Worm (Caenorhabditis elegans) whole organism, mixed stage, embryonic: ENCODE measurements around the gene rei-2.

Experiments used
- M03D4.4 ChIP-seq: sonication (generic microtip); optimal IDR thresholded peaks from 2 replicates; lab custom pipeline; 2017; ENCODE audit warnings: mild to moderate bottlenecking, missing genetic modification characterization, missing compliant biosample characterization
- blmp-1 ChIP-seq: fragments of 150-350 bp; optimal IDR thresholded peaks from 2 replicates; lab custom pipeline; 2014; ENCODE audit warnings: missing biosample characterization, missing genetic modification characterization
- ces-1 ChIP-seq: fragments of 150-350 bp; optimal IDR thresholded peaks from 2 replicates; lab custom pipeline; 2014; ENCODE audit warnings: missing biosample characterization, missing genetic modification reagents, missing genetic modification characterization
- cnd-1 ChIP-seq: fragments of 200-800 bp; sonication (Bioruptor generic); optimal IDR thresholded peaks from 2 replicates; lab custom pipeline; 2018; ENCODE audit warnings: mild to moderate bottlenecking, missing genetic modification characterization, missing compliant biosample characterization
- elt-3 ChIP-seq: fragments of 150-350 bp; optimal IDR thresholded peaks from 2 replicates; lab custom pipeline; 2014; ENCODE audit warnings: missing biosample characterization, missing genetic modification characterization
- mep-1 ChIP-seq: fragments of 150-350 bp; optimal IDR thresholded peaks from 2 replicates; lab custom pipeline; 2017; ENCODE audit warnings: missing biosample characterization, missing genetic modification reagents, missing genetic modification characterization, inconsistent platforms
- nhr-12 ChIP-seq: fragments of 150-350 bp; optimal IDR thresholded peaks from 2 replicates; lab custom pipeline; 2014; ENCODE audit warnings: missing biosample characterization, missing genetic modification characterization
- nhr-237 ChIP-seq: fragments of 150-350 bp; optimal IDR thresholded peaks from 2 replicates; lab custom pipeline; 2014; ENCODE audit warnings: missing biosample characterization, missing genetic modification characterization
- nhr-28 ChIP-seq: fragments of 150-350 bp; optimal IDR thresholded peaks from 2 replicates; lab custom pipeline; 2014; ENCODE audit warnings: missing biosample characterization, missing genetic modification characterization
- pha-4 ChIP-seq: fragments of 150-350 bp; optimal IDR thresholded peaks from 2 replicates; lab custom pipeline; 2018; ENCODE audit warnings: missing biosample characterization, missing genetic modification reagents, missing genetic modification characterization
- snpc-4 ChIP-seq: fragments of 150-350 bp; optimal IDR thresholded peaks from 2 replicates; lab custom pipeline; 2014; ENCODE audit warnings: missing biosample characterization, missing genetic modification characterization
- tbx-8 ChIP-seq: fragments of 200-800 bp; sonication (Bioruptor generic); optimal IDR thresholded peaks from 2 replicates; lab custom pipeline; 2018; ENCODE audit warnings: mild to moderate bottlenecking, missing genetic modification characterization, moderate library complexity, missing compliant biosample characterization

ce11 chrX:1089676-1090075, 1.7 kb upstream of the rei-2 start:
- TF ChIP-seq nhr-12 = no peak
- no peak for TF ChIP-seq cnd-1 (tag; lab: Kevin White, UChicago)
- no peak for TF ChIP-seq tbx-8 (GFP tag; lab: Kevin White, UChicago)
- no peak for TF ChIP-seq nhr-237 (tag; lab: Kevin White, UChicago)
- TF ChIP-seq snpc-4 (tag; lab: Kevin White, UChicago) = no peak
- TF ChIP-seq ces-1 = no peak
- TF ChIP-seq blmp-1 = no peak
- no peak for TF ChIP-seq M03D4.4
- TF ChIP-seq pha-4 (tag; lab: Kevin White, UChicago) = no peak
- no peak for TF ChIP-seq mep-1
- TF ChIP-seq nhr-28 (tag; lab: Kevin White, UChicago) = no peak
- no peak for TF ChIP-seq elt-3 (tag; lab: Kevin White, UChicago)
